Worm (Caenorhabditis elegans): ENCODE results near the gene dph-1.
A peak's percentile ranks its signal among the peaks of the same experiment; 100 is the strongest.

The dph-1 gene

DNA sequence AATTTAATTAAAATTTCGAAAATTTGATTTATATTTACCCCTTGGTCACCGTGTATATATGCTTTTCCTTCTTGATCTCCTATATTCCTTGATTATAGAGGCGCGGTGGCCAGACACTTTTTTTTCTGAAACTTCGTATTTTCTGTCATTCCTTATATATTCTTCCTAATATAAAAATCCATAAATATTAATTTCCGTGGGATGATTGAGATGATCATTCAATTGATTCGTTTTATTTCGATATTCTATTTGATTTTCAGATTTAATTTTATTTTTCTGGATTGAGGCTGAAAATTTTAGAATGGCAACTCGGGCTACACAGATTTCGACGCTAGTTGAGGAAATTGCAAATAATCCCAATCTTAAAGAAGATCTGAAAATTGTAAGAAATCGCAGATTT, at the start of gene dph-1:
Gene dph-1 (plus strand): TSS at position 301 of the 400 bp plus-strand sequence.
- TF ChIP-seq egl-27 (tag; optimal IDR thresholded peaks at IDR 0.05), result no peak
- no peak for TF ChIP-seq skn-1 (tag; optimal IDR thresholded peaks at IDR 0.05)
- no peak for TF ChIP-seq sma-9 (GFP tag; optimal IDR thresholded peaks at IDR 0.05)
- no peak for TF ChIP-seq sma-9 (tag; optimal IDR thresholded peaks at IDR 0.05)
- no peak for TF ChIP-seq Y55F3AM.14 (GFP tag; optimal IDR thresholded peaks at IDR 0.05)
- TF ChIP-seq nhr-10 (tag; optimal IDR thresholded peaks at IDR 0.05), result no peak
- TF ChIP-seq lin-39 (tag; optimal IDR thresholded peaks at IDR 0.05), result no peak
- TF ChIP-seq nhr-129 (tag; optimal IDR thresholded peaks at IDR 0.05), result no peak
- no peak for TF ChIP-seq elt-1 (tag; optimal IDR thresholded peaks at IDR 0.05)
- TF ChIP-seq ztf-4 (tag; optimal IDR thresholded peaks at IDR 0.05), result no peak
- no peak for TF ChIP-seq nhr-21 (tag; optimal IDR thresholded peaks at IDR 0.05)
- TF ChIP-seq mdl-1 (tag; optimal IDR thresholded peaks at IDR 0.05), result no peak
- no peak for TF ChIP-seq nhr-6 (tag; optimal IDR thresholded peaks at IDR 0.05)
- no peak for TF ChIP-seq nhr-11 (tag; optimal IDR thresholded peaks at IDR 0.05)

DNA sequence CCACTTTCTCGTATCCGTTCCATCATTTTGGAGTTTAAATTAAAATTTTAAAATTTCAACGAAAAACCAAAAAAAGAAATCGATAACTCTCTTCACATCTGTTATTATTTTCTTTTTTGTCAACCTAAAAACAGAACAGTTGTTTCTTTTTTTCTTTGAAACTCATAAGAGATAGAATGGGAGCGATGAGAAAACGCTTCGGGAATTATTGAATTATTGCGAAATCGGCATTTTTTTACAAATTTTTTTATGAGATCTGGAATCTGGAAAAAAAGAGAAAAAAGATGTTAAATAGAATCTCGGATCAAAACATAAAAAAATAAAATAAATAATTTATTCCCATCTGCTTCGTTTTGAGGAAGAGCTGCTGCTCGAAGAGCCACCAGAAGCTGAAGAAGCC, 49.2 kb upstream of the dph-1 start, which contains the start of gene C46F11.5:
Gene C46F11.5 (minus strand): TSS at position 128 of the 400 bp plus-strand sequence.
- TF ChIP-seq ceh-82 (tag; optimal IDR thresholded peaks at IDR 0.05) (no peak), nhr-12 (tag; optimal IDR thresholded peaks at IDR 0.05) (no peak), F13H6.1 (tag; optimal IDR thresholded peaks at IDR 0.05) (no peak), aly-2 (tag; optimal IDR thresholded peaks at IDR 0.05) (no peak), mdl-1 (tag; optimal IDR thresholded peaks at IDR 0.05) (no peak), egl-27 (tag; optimal IDR thresholded peaks at IDR 0.05) (no peak), C34F6.9 (tag; optimal IDR thresholded peaks at IDR 0.05) (peak; percentile 6), nhr-77 (tag; optimal IDR thresholded peaks at IDR 0.05) (no peak), lsy-2 (tag; optimal IDR thresholded peaks at IDR 0.05) (peak in 1 of 2 experiments; percentile 1), nhr-237 (tag; optimal IDR thresholded peaks at IDR 0.05) (no peak), nhr-21 (tag; optimal IDR thresholded peaks at IDR 0.05) (peak; percentile 7), sem-4 (tag; optimal IDR thresholded peaks at IDR 0.05) (no peak), sma-9 (GFP tag; optimal IDR thresholded peaks at IDR 0.05) (no peak), sma-9 (tag; optimal IDR thresholded peaks at IDR 0.05) (no peak), mbf-1 (tag; optimal IDR thresholded peaks at IDR 0.05) (no peak)

DNA sequence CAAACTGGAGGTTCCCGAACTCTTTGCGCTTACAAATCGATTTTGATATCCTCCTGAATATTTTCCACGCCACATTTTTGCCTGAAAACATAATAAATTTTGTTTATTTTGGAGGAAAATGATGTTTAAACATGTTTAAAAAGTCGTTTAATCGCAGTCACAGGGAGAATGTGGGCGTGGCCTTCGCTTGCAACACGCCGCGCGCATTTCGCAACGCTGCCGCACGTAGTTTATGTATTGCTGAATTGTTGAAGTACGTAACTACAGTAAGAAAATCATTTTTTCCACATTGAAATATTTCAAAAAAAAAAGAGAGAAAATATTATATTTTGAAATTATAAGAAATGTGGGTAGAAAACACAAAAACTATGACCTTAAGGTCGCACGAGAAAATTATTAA, 42.5 kb upstream of the dph-1 start, which contains the start of gene C46F11.4:
Gene C46F11.4 (minus strand): TSS at position 81 of the 400 bp plus-strand sequence.
- TF ChIP-seq nhr-237 (tag; optimal IDR thresholded peaks at IDR 0.05) (no peak), ceh-16 (tag; optimal IDR thresholded peaks at IDR 0.05) (no peak), unc-39 (tag; optimal IDR thresholded peaks at IDR 0.05) (no peak), aly-2 (tag; optimal IDR thresholded peaks at IDR 0.05) (no peak), lin-11 (tag; optimal IDR thresholded peaks at IDR 0.05) (peak; percentile 36), lsy-2 (tag; optimal IDR thresholded peaks at IDR 0.05) (peak in 1 of 2 experiments; percentile 64), nhr-6 (tag; optimal IDR thresholded peaks at IDR 0.05) (no peak), nhr-77 (tag; optimal IDR thresholded peaks at IDR 0.05) (no peak), gmeb-1 (tag; optimal IDR thresholded peaks at IDR 0.05) (peak; percentile 50), lin-13 (GFP tag; optimal IDR thresholded peaks at IDR 0.05) (peak; percentile 52), mbf-1 (tag; optimal IDR thresholded peaks at IDR 0.05) (no peak), elt-3 (tag; optimal IDR thresholded peaks at IDR 0.05) (no peak), nhr-129 (tag; optimal IDR thresholded peaks at IDR 0.05) (peak; percentile 40), ceh-82 (tag; optimal IDR thresholded peaks at IDR 0.05) (no peak), F13H6.1 (tag; optimal IDR thresholded peaks at IDR 0.05) (peak; percentile 53), unc-62 (GFP tag; optimal IDR thresholded peaks at IDR 0.05) (no peak), ZK546.5 (tag; optimal IDR thresholded peaks at IDR 0.05) (no peak), nhr-25 (tag; optimal IDR thresholded peaks at IDR 0.05) (peak; percentile 20), egl-27 (tag; optimal IDR thresholded peaks at IDR 0.05) (no peak), skn-1 (tag; optimal IDR thresholded peaks at IDR 0.05) (no peak), ztf-1 (GFP tag; conservative IDR thresholded peaks at IDR 0.05) (no peak), sma-9 (GFP tag; optimal IDR thresholded peaks at IDR 0.05) (no peak), sma-9 (tag; optimal IDR thresholded peaks at IDR 0.05) (no peak), mab-5 (tag; optimal IDR thresholded peaks at IDR 0.05) (no peak), ztf-11 (tag; optimal IDR thresholded peaks at IDR 0.05) (no peak), unc-55 (GFP tag; optimal IDR thresholded peaks at IDR 0.05) (peak; percentile 47), zag-1 (tag; optimal IDR thresholded peaks at IDR 0.05) (no peak), nhr-11 (tag; optimal IDR thresholded peaks at IDR 0.05) (no peak), crh-2 (tag; optimal IDR thresholded peaks at IDR 0.05) (no peak), nhr-23 (tag; optimal IDR thresholded peaks at IDR 0.05) (no peak), elt-1 (tag; optimal IDR thresholded peaks at IDR 0.05) (no peak), sma-3 (GFP tag; optimal IDR thresholded peaks at IDR 0.05) (peak; percentile 47), dmd-4 (tag; optimal IDR thresholded peaks at IDR 0.05) (no peak), lin-39 (tag; optimal IDR thresholded peaks at IDR 0.05) (no peak), alr-1 (tag; optimal IDR thresholded peaks at IDR 0.05) (no peak), peb-1 (tag; optimal IDR thresholded peaks at IDR 0.05) (no peak), blmp-1 (tag; optimal IDR thresholded peaks at IDR 0.05; ENCODE audit: insufficient read depth) (no peak), nhr-12 (tag; optimal IDR thresholded peaks at IDR 0.05) (no peak), C34F6.9 (tag; optimal IDR thresholded peaks at IDR 0.05) (peak; percentile 30), fos-1 (tag; optimal IDR thresholded peaks at IDR 0.05) (no peak), R02D3.7 (tag; optimal IDR thresholded peaks at IDR 0.05) (no peak)
